Fruit fly (Drosophila melanogaster) whole organism, embryonic: ENCODE results near the gene Evi5.
A peak's percentile ranks its signal among the peaks of the same experiment; 100 is the strongest.

Source experiments
- Ada2b ChIP-seq: fragments of 200-800 bp; sonication (Bioruptor generic); IDR thresholded peaks from 2 replicates; pipeline ENCODE4 v1.3.6; 2022; ENCODE audit warnings: missing biosample characterization, missing genetic modification characterization
- Asciz ChIP-seq: fragments of 200-800 bp; sonication (Bioruptor generic); optimal IDR thresholded peaks from 2 replicates; lab custom pipeline; 2017; ENCODE audit warnings: missing biosample characterization, mild to moderate bottlenecking, missing genetic modification characterization, missing genetic modification reagents
- Atf-2 ChIP-seq: fragments of 200-800 bp; sonication (Bioruptor generic); optimal IDR thresholded peaks from 2 replicates; lab custom pipeline; 2016; ENCODE audit warnings: missing biosample characterization, missing genetic modification characterization
- Bteb2 ChIP-seq: fragments of 200-800 bp; sonication (Bioruptor generic); optimal IDR thresholded peaks from 2 replicates; lab custom pipeline; 2016; ENCODE audit warnings: missing biosample characterization, missing genetic modification characterization
- CG12071 ChIP-seq: fragments of 200-800 bp; sonication (Bioruptor generic); optimal IDR thresholded peaks from 3 replicates; lab custom pipeline; 2018; ENCODE audit warnings: missing biosample characterization, mild to moderate bottlenecking, missing genetic modification characterization
- CG12659 ChIP-seq: fragments of 200-800 bp; sonication (Bioruptor generic); optimal IDR thresholded peaks from 3 replicates; lab custom pipeline; 2017; ENCODE audit warnings: mild to moderate bottlenecking, missing biosample characterization, missing genetic modification reagents, missing genetic modification characterization
- CG13123 ChIP-seq: fragments of 200-800 bp; sonication (Bioruptor generic); optimal IDR thresholded peaks from 2 replicates; lab custom pipeline; 2016; ENCODE audit warnings: missing biosample characterization, missing genetic modification characterization
- CG14965 ChIP-seq: fragments of 200-800 bp; sonication (Bioruptor generic); optimal IDR thresholded peaks from 2 replicates; lab custom pipeline; 2016; ENCODE audit warnings: missing biosample characterization, missing genetic modification characterization, borderline replicate concordance
- CG17361 ChIP-seq: fragments of 200-800 bp; sonication (Bioruptor generic); IDR thresholded peaks from 3 replicates; pipeline ENCODE4 v1.3.6; 2022; ENCODE audit warnings: missing biosample characterization, missing genetic modification characterization
- CG17568 ChIP-seq: fragments of 200-800 bp; sonication (Bioruptor generic); optimal IDR thresholded peaks from 2 replicates; lab custom pipeline; 2018; ENCODE audit warnings: missing biosample characterization, mild to moderate bottlenecking, missing genetic modification characterization, moderate library complexity
- CG18262 ChIP-seq: fragments of 200-800 bp; optimal IDR thresholded peaks from 3 replicates; lab custom pipeline; 2019; ENCODE audit warnings: missing biosample characterization, mild to moderate bottlenecking, missing genetic modification characterization, moderate library complexity
- CG30431 ChIP-seq: fragments of 200-800 bp; sonication (Bioruptor generic); optimal IDR thresholded peaks from 2 replicates; lab custom pipeline; 2017; ENCODE audit warnings: missing biosample characterization, missing genetic modification characterization
- CG3065 ChIP-seq: fragments of 200-800 bp; sonication (Bioruptor generic); optimal IDR thresholded peaks from 2 replicates; lab custom pipeline; 2016; ENCODE audit warnings: missing biosample characterization, missing genetic modification characterization
- CG31388 ChIP-seq: fragments of 200-800 bp; sonication (Bioruptor generic); optimal IDR thresholded peaks from 2 replicates; lab custom pipeline; 2016; ENCODE audit warnings: missing biosample characterization, missing genetic modification characterization
- CG3163 ChIP-seq: fragments of 200-800 bp; sonication (Bioruptor generic); optimal IDR thresholded peaks from 3 replicates; lab custom pipeline; 2016; ENCODE audit warnings: missing biosample characterization, missing genetic modification characterization
- CG32772 ChIP-seq: fragments of 200-800 bp; sonication (Bioruptor generic); IDR thresholded peaks from 2 replicates; pipeline ENCODE4 v1.3.6; 2022; ENCODE audit warnings: missing biosample characterization, missing genetic modification characterization
- CG4404 ChIP-seq: fragments of 200-800 bp; sonication (Bioruptor generic); IDR thresholded peaks from 2 replicates; pipeline ENCODE4 v1.3.6; 2022; ENCODE audit warnings: missing biosample characterization, missing genetic modification characterization
- CG7357 ChIP-seq: fragments of 200-800 bp; sonication (Bioruptor generic); IDR thresholded peaks from 3 replicates; pipeline ENCODE4 v1.3.6; 2022; ENCODE audit warnings: missing biosample characterization, missing genetic modification characterization
- CG7556 ChIP-seq: fragments of 200-800 bp; sonication (Bioruptor generic); optimal IDR thresholded peaks from 2 replicates; lab custom pipeline; 2017; ENCODE audit warnings: missing biosample characterization, mild to moderate bottlenecking, missing genetic modification characterization
- CG8290 ChIP-seq, 3 experiments: fragments of 200-800 bp; sonication (Bioruptor generic); optimal IDR thresholded peaks; 2 replicates each; lab custom pipeline; 2016 to 2019; ENCODE audit warnings: missing biosample characterization in 3 of 3, missing genetic modification characterization in 3 of 3, mild to moderate bottlenecking in 2 of 3, moderate library complexity in 1 of 3
- CG8478 ChIP-seq: fragments of >200 bp; optimal IDR thresholded peaks from 2 replicates; lab custom pipeline; 2018
- CG9727 ChIP-seq: fragments of 200-800 bp; sonication (Bioruptor generic); optimal IDR thresholded peaks from 3 replicates; lab custom pipeline; 2017; ENCODE audit warnings: missing biosample characterization, mild to moderate bottlenecking, missing genetic modification characterization
- Drgx ChIP-seq: fragments of 200-800 bp; sonication (Bioruptor generic); IDR thresholded peaks from 2 replicates; pipeline ENCODE4 v1.3.6; 2022; ENCODE audit warnings: missing biosample characterization, missing genetic modification characterization
- Elba2 ChIP-seq: fragments of 200-800 bp; sonication (Bioruptor generic); optimal IDR thresholded peaks from 3 replicates; lab custom pipeline; 2016; ENCODE audit warnings: missing biosample characterization, missing genetic modification characterization
- GATAe ChIP-seq: fragments of 200-800 bp; sonication (Bioruptor generic); conservative IDR thresholded peaks from 2 replicates; pipeline ENCODE4 v1.3.6; 2022; ENCODE audit warnings: missing biosample characterization, missing genetic modification characterization
- Hr78 ChIP-seq, 2 experiments: fragments of 200-800 bp in 1 of 2; fragments of >200 bp in 1 of 2; sonication (Bioruptor generic) in 1 of 2; optimal IDR thresholded peaks; 2 replicates each; lab custom pipeline; 2017 to 2019; ENCODE audit warnings: missing biosample characterization in 2 of 2, missing genetic modification characterization in 2 of 2, mild to moderate bottlenecking in 1 of 2, moderate library complexity in 1 of 2
- MESR4 ChIP-seq: fragments of 200-800 bp; sonication (Bioruptor generic); optimal IDR thresholded peaks from 2 replicates; lab custom pipeline; 2018; ENCODE audit warnings: missing biosample characterization, mild to moderate bottlenecking, missing genetic modification characterization, moderate library complexity
- Myb ChIP-seq: fragments of 200-800 bp; sonication (Bioruptor generic); optimal IDR thresholded peaks from 2 replicates; lab custom pipeline; 2016; ENCODE audit warnings: missing biosample characterization, missing genetic modification characterization
- NfI ChIP-seq: fragments of 200-800 bp; sonication (Bioruptor generic); optimal IDR thresholded peaks from 3 replicates; lab custom pipeline; 2018; ENCODE audit warnings: missing biosample characterization, mild to moderate bottlenecking, missing genetic modification characterization, moderate library complexity
- Pdp1 ChIP-seq, 2 experiments: fragments of 200-800 bp; sonication (Bioruptor generic); optimal IDR thresholded peaks; 3 replicates each; lab custom pipeline; 2016; ENCODE audit warnings: missing biosample characterization in 2 of 2, missing genetic modification characterization in 2 of 2, mild to moderate bottlenecking in 1 of 2, moderate library complexity in 1 of 2
- Six4 ChIP-seq: fragments of 200-800 bp; sonication (Bioruptor generic); optimal IDR thresholded peaks from 2 replicates; lab custom pipeline; 2016; ENCODE audit warnings: missing biosample characterization, missing genetic modification characterization
- Taf1 ChIP-seq: fragments of 200-800 bp; sonication (Bioruptor generic); IDR thresholded peaks from 2 replicates; pipeline ENCODE4 v1.3.6; 2022; ENCODE audit warnings: missing biosample characterization, missing genetic modification characterization
- ab ChIP-seq: fragments of 200-800 bp; sonication (Bioruptor generic); optimal IDR thresholded peaks from 2 replicates; lab custom pipeline; 2016; ENCODE audit warnings: missing biosample characterization, missing genetic modification characterization
- ash1 ChIP-seq: fragments of 200-800 bp; sonication (Bioruptor generic); optimal IDR thresholded peaks from 2 replicates; lab custom pipeline; 2018; ENCODE audit warnings: missing biosample characterization, mild to moderate bottlenecking, missing genetic modification characterization
- ato ChIP-seq: fragments of 200-800 bp; sonication (Bioruptor generic); IDR thresholded peaks from 2 replicates; pipeline ENCODE4 v1.3.6; 2022; ENCODE audit warnings: missing biosample characterization, missing genetic modification characterization; ENCODE audit not compliant: partially characterized antibody
- bowl ChIP-seq: fragments of 200-800 bp; sonication (Bioruptor generic); IDR thresholded peaks from 2 replicates; pipeline ENCODE4 v1.3.6; 2022; ENCODE audit warnings: missing biosample characterization, missing genetic modification characterization
- br ChIP-seq: fragments of >200 bp; optimal IDR thresholded peaks from 2 replicates; lab custom pipeline; 2017
- btn ChIP-seq: fragments of 200-800 bp; sonication (Bioruptor generic); optimal IDR thresholded peaks from 2 replicates; lab custom pipeline; 2016; ENCODE audit warnings: missing biosample characterization, missing genetic modification characterization
- dmrt11E ChIP-seq: fragments of 200-800 bp; sonication (Bioruptor generic); optimal IDR thresholded peaks from 3 replicates; lab custom pipeline; 2018; ENCODE audit warnings: missing biosample characterization, mild to moderate bottlenecking, missing genetic modification characterization, moderate library complexity
- ham ChIP-seq: fragments of 200-800 bp; sonication (Bioruptor generic); IDR thresholded peaks from 2 replicates; pipeline ENCODE4 v1.3.6; 2022; ENCODE audit warnings: missing biosample characterization, missing genetic modification characterization
- lola ChIP-seq, 3 experiments: fragments of >200 bp in 2 of 3; fragments of 200-800 bp in 1 of 3; sonication (Bioruptor generic) in 1 of 3; optimal IDR thresholded peaks; 2 replicates each; lab custom pipeline; 2017 to 2019; ENCODE audit warnings: missing biosample characterization in 3 of 3, missing genetic modification characterization in 3 of 3, mild to moderate bottlenecking in 1 of 3, moderate library complexity in 1 of 3
- peb ChIP-seq: fragments of 200-800 bp; sonication (Bioruptor generic); IDR thresholded peaks from 2 replicates; pipeline ENCODE4 v1.3.6; 2022; ENCODE audit warnings: missing biosample characterization, missing genetic modification characterization
- ranshi ChIP-seq: fragments of 200-800 bp; sonication (Bioruptor generic); IDR thresholded peaks from 2 replicates; pipeline ENCODE4 v1.3.6; 2022; ENCODE audit warnings: missing biosample characterization, missing genetic modification characterization
- salm ChIP-seq: fragments of 200-800 bp; sonication (Bioruptor generic); optimal IDR thresholded peaks from 2 replicates; lab custom pipeline; 2018; ENCODE audit warnings: missing biosample characterization, mild to moderate bottlenecking, missing genetic modification characterization
- stwl ChIP-seq: fragments of 200-800 bp; sonication (Bioruptor generic); optimal IDR thresholded peaks from 3 replicates; lab custom pipeline; 2018; ENCODE audit warnings: missing biosample characterization, mild to moderate bottlenecking, missing genetic modification characterization, moderate library complexity
- tio ChIP-seq: fragments of 200-800 bp; sonication (Bioruptor generic); optimal IDR thresholded peaks from 2 replicates; lab custom pipeline; 2017; ENCODE audit warnings: missing biosample characterization, missing genetic modification characterization, inconsistent platforms
- unc-4 ChIP-seq: fragments of 200-800 bp; sonication (Bioruptor generic); IDR thresholded peaks from 2 replicates; pipeline ENCODE4 v1.3.6; 2022; ENCODE audit warnings: missing biosample characterization, missing genetic modification characterization; ENCODE audit not compliant: partially characterized antibody
- usp ChIP-seq: fragments of >200 bp; optimal IDR thresholded peaks from 2 replicates; lab custom pipeline; 2017; ENCODE audit warnings: missing biosample characterization, missing genetic modification characterization
- vfl ChIP-seq: fragments of 200-800 bp; sonication (Bioruptor generic); optimal IDR thresholded peaks from 2 replicates; lab custom pipeline; 2016; ENCODE audit warnings: missing biosample characterization, missing genetic modification characterization
- vnd ChIP-seq: fragments of 200-800 bp; sonication (Bioruptor generic); IDR thresholded peaks from 3 replicates; pipeline ENCODE4 v1.3.6; 2022; ENCODE audit warnings: missing biosample characterization, missing genetic modification characterization; ENCODE audit not compliant: partially characterized antibody
- yki ChIP-seq: fragments of >200 bp; optimal IDR thresholded peaks from 3 replicates; lab custom pipeline; 2018
- zfh1 ChIP-seq: fragments of 200-800 bp; sonication (Bioruptor generic); IDR thresholded peaks from 3 replicates; pipeline ENCODE4 v1.3.6; 2022; ENCODE audit warnings: missing biosample characterization, missing genetic modification characterization

Gene Evi5

dm6 chrX:11427282-11427689, 26.9 kb downstream of the Evi5 start (continued):
- TF ChIP-seq CG32772 (no peak), bowl (GFP tag; lab: Robert Waterston, UW) (no peak), CG14965 (no peak), Ada2b (no peak), CG3163 (GFP tag; lab: Kevin White, UChicago) (no peak), GATAe (GFP tag; lab: Robert Waterston, UW) (peak; percentile 66; the same call in 1 of the 2 replicates), CG8478 (lab: Kevin White, UChicago) (no peak), ham (GFP tag; lab: Robert Waterston, UW) (no peak), peb (GFP tag; lab: Robert Waterston, UW) (no peak), Bteb2 (no peak), br (no peak), ato (GFP tag; lab: Robert Waterston, UW) (no peak), Hr78 (GFP tag; optimal IDR thresholded peaks at IDR 0.05; lab: Kevin White, UChicago) (peak in 1 of 2 experiments; percentile 23), NfI (no peak), usp (no peak), ab (GFP tag; lab: Kevin White, UChicago) (no peak), CG31388 (GFP tag; lab: Kevin White, UChicago) (no peak), Atf-2 (GFP tag; lab: Kevin White, UChicago) (no peak), CG12659 (peak; percentile 38), Six4 (GFP tag; lab: Kevin White, UChicago) (no peak), unc-4 (no peak), yki (lab: Kevin White, UChicago) (no peak), CG17361 (GFP tag; lab: Robert Waterston, UW) (no peak), CG18262 (tag; lab: Kevin White, UChicago) (no peak), lola (GFP tag; optimal IDR thresholded peaks at IDR 0.05; lab: Kevin White, UChicago) (peak in 1 of 3 experiments; percentile 20), CG30431 (no peak), stwl (tag; lab: Kevin White, UChicago) (no peak), CG7556 (GFP tag; lab: Kevin White, UChicago) (peak; percentile 32), btn (GFP tag; lab: Kevin White, UChicago) (no peak), CG13123 (peak; percentile 12), CG9727 (GFP tag; lab: Kevin White, UChicago) (peak; percentile 20), ash1 (GFP tag; lab: Kevin White, UChicago) (no peak), Taf1 (no peak), Myb (GFP tag; lab: Kevin White, UChicago) (no peak), Pdp1 (GFP tag; optimal IDR thresholded peaks at IDR 0.05; lab: Kevin White, UChicago) (peak in 1 of 2 experiments; percentile 52), CG7357 (no peak), dmrt11E (tag; lab: Kevin White, UChicago) (peak; percentile 21), tio (no peak), Asciz (GFP tag; lab: Kevin White, UChicago) (peak; percentile 67), CG4404 (no peak), vnd (GFP tag; lab: Robert Waterston, UW) (peak; percentile 52; the same call in 2 of the 3 replicates), zfh1 (GFP tag; lab: Robert Waterston, UW) (no peak), CG12071 (GFP tag; lab: Kevin White, UChicago) (peak; percentile 56), CG17568 (GFP tag; lab: Kevin White, UChicago) (no peak), vfl (no peak), CG3065 (GFP tag; lab: Kevin White, UChicago) (no peak), CG8290 (GFP tag; optimal IDR thresholded peaks at IDR 0.05; lab: Kevin White, UChicago) (no peak), CG8290 (tag; optimal IDR thresholded peaks at IDR 0.05; lab: Kevin White, UChicago) (peak in 1 of 2 experiments; percentile 6), Drgx (GFP tag; lab: Robert Waterston, UW) (0 out of 2 replicates have a peak, but pooled peaks have one; percentile 13), salm (tag; lab: Kevin White, UChicago) (peak; percentile 23), ranshi (GFP tag; lab: Robert Waterston, UW) (no peak; the same call in 1 of the 2 replicates), MESR4 (GFP tag; lab: Kevin White, UChicago) (no peak), Elba2 (GFP tag; lab: Kevin White, UChicago) (no peak)
